Worm (Caenorhabditis elegans): ENCODE results near the gene ser-2.

DNA sequence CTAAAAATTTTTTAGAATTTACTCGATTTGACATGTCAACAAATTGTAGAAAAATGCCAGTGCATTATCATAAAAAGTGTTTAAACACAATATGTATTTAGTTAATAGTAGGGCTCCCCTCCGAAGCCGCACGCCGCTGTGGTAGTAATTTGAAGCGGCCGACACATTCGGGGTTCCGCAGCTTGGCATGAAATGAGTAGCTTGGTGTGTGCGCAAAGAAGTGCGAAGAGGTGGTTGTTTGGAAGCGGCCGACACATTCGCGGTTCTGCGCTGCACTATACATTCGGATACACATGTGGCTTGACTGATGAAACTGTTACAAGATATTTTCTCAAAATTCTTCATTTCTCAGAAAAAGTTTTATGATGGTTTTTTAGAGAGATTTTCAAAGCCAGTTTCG lies 17.2 kb downstream of the ser-2 start:
- TF ChIP-seq zag-1 (tag; optimal IDR thresholded peaks at IDR 0.05): no peak
- TF ChIP-seq mdl-1 (tag; optimal IDR thresholded peaks at IDR 0.05): no peak
- TF ChIP-seq elt-1 (tag; optimal IDR thresholded peaks at IDR 0.05): no peak
- TF ChIP-seq ZK546.5 (tag; optimal IDR thresholded peaks at IDR 0.05): no peak
- TF ChIP-seq snpc-4 (tag; optimal IDR thresholded peaks at IDR 0.05): peak; percentile 58
- no peak for TF ChIP-seq nhr-77 (tag; optimal IDR thresholded peaks at IDR 0.05)
- no peak for TF ChIP-seq aly-2 (tag; optimal IDR thresholded peaks at IDR 0.05)
- no peak for TF ChIP-seq elt-3 (tag; optimal IDR thresholded peaks at IDR 0.05)
- TF ChIP-seq ztf-4 (tag; optimal IDR thresholded peaks at IDR 0.05): no peak
- no peak for TF ChIP-seq ztf-11 (tag; optimal IDR thresholded peaks at IDR 0.05)

All from whole organism, L2 larva.